Worm (Caenorhabditis elegans) whole organism, mixed stage, embryonic: ENCODE results near the gene F53B7.7.
A peak's percentile ranks its signal among the peaks of the same experiment; 100 is the strongest.

Experiments used
- M03D4.4 ChIP-seq: sonication (generic microtip); optimal IDR thresholded peaks from 2 replicates; lab custom pipeline; 2017; ENCODE audit warnings: mild to moderate bottlenecking, missing genetic modification characterization, missing compliant biosample characterization
- bed-3 ChIP-seq: fragments of 200-800 bp; sonication (Bioruptor generic); optimal IDR thresholded peaks from 3 replicates; lab custom pipeline; 2018; ENCODE audit warnings: mild to moderate bottlenecking, missing genetic modification characterization, moderate library complexity, missing compliant biosample characterization
- blmp-1 ChIP-seq: fragments of 150-350 bp; optimal IDR thresholded peaks from 2 replicates; lab custom pipeline; 2014; ENCODE audit warnings: missing biosample characterization, missing genetic modification characterization
- ceh-39 ChIP-seq: fragments of 150-350 bp; optimal IDR thresholded peaks from 2 replicates; lab custom pipeline; 2014; ENCODE audit warnings: missing biosample characterization, missing genetic modification characterization
- ceh-83 ChIP-seq: fragments of 200-800 bp; sonication (Bioruptor generic); optimal IDR thresholded peaks from 2 replicates; lab custom pipeline; 2018; ENCODE audit warnings: mild to moderate bottlenecking, missing genetic modification characterization, missing compliant biosample characterization
- ces-1 ChIP-seq: fragments of 150-350 bp; optimal IDR thresholded peaks from 2 replicates; lab custom pipeline; 2014; ENCODE audit warnings: missing biosample characterization, missing genetic modification reagents, missing genetic modification characterization
- drap-1 ChIP-seq: fragments of 200-800 bp; sonication (Bioruptor generic); optimal IDR thresholded peaks from 3 replicates; lab custom pipeline; 2018; ENCODE audit warnings: mild to moderate bottlenecking, missing genetic modification characterization, missing compliant biosample characterization
- elt-1 ChIP-seq: sonication (generic microtip); optimal IDR thresholded peaks from 2 replicates; lab custom pipeline; 2017; ENCODE audit warnings: missing genetic modification characterization, mild to moderate bottlenecking, missing compliant biosample characterization, antibody characterized with exemption, moderate library complexity, borderline replicate concordance; ENCODE audit not compliant: insufficient read depth
- elt-3 ChIP-seq: fragments of 150-350 bp; optimal IDR thresholded peaks from 2 replicates; lab custom pipeline; 2014; ENCODE audit warnings: missing biosample characterization, missing genetic modification characterization
- flh-1 ChIP-seq: fragments of 200-800 bp; sonication (Bioruptor generic); optimal IDR thresholded peaks from 2 replicates; lab custom pipeline; 2018; ENCODE audit warnings: mild to moderate bottlenecking, missing genetic modification characterization, moderate library complexity, missing compliant biosample characterization
- ham-2 ChIP-seq: fragments of 200-800 bp; sonication (Bioruptor generic); optimal IDR thresholded peaks from 2 replicates; lab custom pipeline; 2018; ENCODE audit warnings: mild to moderate bottlenecking, missing genetic modification characterization, missing compliant biosample characterization
- hlh-1 ChIP-seq: fragments of 150-350 bp; optimal IDR thresholded peaks from 2 replicates; lab custom pipeline; 2014; ENCODE audit warnings: missing biosample characterization, missing genetic modification reagents, missing genetic modification characterization
- lin-13 ChIP-seq: fragments of 150-350 bp; optimal IDR thresholded peaks from 2 replicates; lab custom pipeline; 2014; ENCODE audit warnings: missing biosample characterization, missing genetic modification characterization
- lin-32 ChIP-seq: fragments of 200-800 bp; sonication (Bioruptor generic); optimal IDR thresholded peaks from 2 replicates; lab custom pipeline; 2018; ENCODE audit warnings: mild to moderate bottlenecking, missing genetic modification characterization, missing compliant biosample characterization
- mab-5 ChIP-seq: fragments of 150-350 bp; optimal IDR thresholded peaks from 2 replicates; lab custom pipeline; 2014; ENCODE audit warnings: missing biosample characterization, missing genetic modification characterization
- mep-1 ChIP-seq: fragments of 150-350 bp; optimal IDR thresholded peaks from 2 replicates; lab custom pipeline; 2017; ENCODE audit warnings: missing biosample characterization, missing genetic modification reagents, missing genetic modification characterization, inconsistent platforms
- mls-2 ChIP-seq: sonication (generic microtip); optimal IDR thresholded peaks from 2 replicates; lab custom pipeline; 2016; ENCODE audit warnings: mild to moderate bottlenecking, missing genetic modification characterization, moderate library complexity, missing compliant biosample characterization
- nhr-12 ChIP-seq: fragments of 150-350 bp; optimal IDR thresholded peaks from 2 replicates; lab custom pipeline; 2014; ENCODE audit warnings: missing biosample characterization, missing genetic modification characterization
- nhr-2 ChIP-seq: fragments of 150-350 bp; optimal IDR thresholded peaks from 2 replicates; lab custom pipeline; 2014; ENCODE audit warnings: missing biosample characterization, missing genetic modification characterization
- nhr-237 ChIP-seq: fragments of 150-350 bp; optimal IDR thresholded peaks from 2 replicates; lab custom pipeline; 2014; ENCODE audit warnings: missing biosample characterization, missing genetic modification characterization
- nhr-28 ChIP-seq: fragments of 150-350 bp; optimal IDR thresholded peaks from 2 replicates; lab custom pipeline; 2014; ENCODE audit warnings: missing biosample characterization, missing genetic modification characterization
- nhr-76 ChIP-seq: sonication (generic microtip); optimal IDR thresholded peaks from 2 replicates; lab custom pipeline; 2017; ENCODE audit warnings: missing biosample characterization, missing genetic modification characterization
- pha-4 ChIP-seq: fragments of 150-350 bp; optimal IDR thresholded peaks from 2 replicates; lab custom pipeline; 2018; ENCODE audit warnings: missing biosample characterization, missing genetic modification reagents, missing genetic modification characterization
- sem-2 ChIP-seq: fragments of 200-800 bp; sonication (Bioruptor generic); optimal IDR thresholded peaks from 2 replicates; lab custom pipeline; 2018; ENCODE audit warnings: mild to moderate bottlenecking, missing genetic modification characterization, missing compliant biosample characterization
- snpc-4 ChIP-seq: fragments of 150-350 bp; optimal IDR thresholded peaks from 2 replicates; lab custom pipeline; 2014; ENCODE audit warnings: missing biosample characterization, missing genetic modification characterization
- sptf-1 ChIP-seq: sonication (generic microtip); optimal IDR thresholded peaks from 2 replicates; lab custom pipeline; 2017; ENCODE audit warnings: mild to moderate bottlenecking, missing genetic modification characterization, moderate library complexity, missing compliant biosample characterization
- tbx-8 ChIP-seq: fragments of 200-800 bp; sonication (Bioruptor generic); optimal IDR thresholded peaks from 2 replicates; lab custom pipeline; 2018; ENCODE audit warnings: mild to moderate bottlenecking, missing genetic modification characterization, moderate library complexity, missing compliant biosample characterization
- unc-120 ChIP-seq: sonication (generic microtip); optimal IDR thresholded peaks from 2 replicates; lab custom pipeline; 2017; ENCODE audit warnings: missing genetic modification characterization, missing compliant biosample characterization; ENCODE audit not compliant: poor library complexity, severe bottlenecking
- unc-39 ChIP-seq: fragments of 150-350 bp; optimal IDR thresholded peaks from 2 replicates; lab custom pipeline; 2014; ENCODE audit warnings: missing biosample characterization, missing genetic modification characterization
- unc-62 ChIP-seq: fragments of 150-350 bp; optimal IDR thresholded peaks from 2 replicates; lab custom pipeline; 2014; ENCODE audit warnings: missing biosample characterization, missing genetic modification reagents, missing genetic modification characterization
- zip-8 ChIP-seq: fragments of 150-350 bp; optimal IDR thresholded peaks from 2 replicates; lab custom pipeline; 2014; ENCODE audit warnings: missing biosample characterization, missing genetic modification characterization
- ztf-11 ChIP-seq: fragments of 150-350 bp; optimal IDR thresholded peaks from 2 replicates; lab custom pipeline; 2014; ENCODE audit warnings: missing biosample characterization, missing genetic modification characterization

F53B7.7 gene

DNA sequence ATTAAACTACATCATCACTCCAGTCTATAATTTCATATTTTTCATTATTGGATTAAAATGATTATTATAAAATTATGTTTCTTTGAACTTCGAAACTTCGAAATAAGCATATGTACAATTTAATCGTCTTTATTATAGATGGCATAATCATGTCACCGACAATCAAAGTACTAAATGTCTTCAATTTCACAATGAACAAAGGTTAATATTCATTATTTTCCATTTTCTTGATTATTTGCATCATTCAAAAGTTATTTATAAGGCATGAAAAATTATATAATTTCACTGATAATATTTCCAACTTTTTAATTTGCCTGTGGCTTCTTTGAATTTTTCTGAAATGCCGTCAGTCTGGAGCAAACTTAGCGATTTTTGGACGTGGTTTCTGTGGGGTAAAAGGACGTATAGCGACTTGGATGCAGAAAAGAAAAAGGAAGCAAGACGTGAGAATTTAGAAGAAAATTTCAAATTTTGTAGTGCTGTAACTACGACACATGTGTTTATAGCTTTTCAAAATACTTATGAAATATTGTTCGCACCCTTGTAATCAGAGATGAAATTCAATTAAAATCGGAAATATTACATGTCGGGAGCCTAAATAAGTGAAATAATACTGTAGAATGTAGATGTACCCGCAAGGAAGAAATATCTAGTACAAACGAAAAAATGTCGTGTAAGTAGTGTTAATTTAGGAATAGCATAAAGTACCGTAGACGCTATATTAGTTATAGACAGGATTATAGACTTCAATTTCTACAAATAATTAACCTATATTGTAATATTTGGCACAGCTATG is 43.0 kb upstream of the F53B7.7 start, which contains the start of gene F17C11.13:
Gene F17C11.13 (plus strand): TSS at position 243 of the 796 bp plus-strand sequence.
- no peak for TF ChIP-seq unc-120 (tag; lab: Kevin White, UChicago)
- TF ChIP-seq mab-5 (tag; lab: Kevin White, UChicago) = no peak
- TF ChIP-seq ztf-11 (tag; lab: Kevin White, UChicago) = no peak
- TF ChIP-seq pha-4 (tag; lab: Kevin White, UChicago) = no peak
- no peak for TF ChIP-seq blmp-1 (tag; lab: Kevin White, UChicago)
- TF ChIP-seq nhr-76 (tag; lab: Kevin White, UChicago) = no peak
- no peak for TF ChIP-seq nhr-28 (tag; lab: Kevin White, UChicago)
- no peak for TF ChIP-seq elt-3
- TF ChIP-seq M03D4.4 (tag; lab: Kevin White, UChicago) = no peak
- no peak for TF ChIP-seq lin-13 (tag; lab: Kevin White, UChicago)
- TF ChIP-seq snpc-4 (tag; lab: Kevin White, UChicago) = no peak

DNA sequence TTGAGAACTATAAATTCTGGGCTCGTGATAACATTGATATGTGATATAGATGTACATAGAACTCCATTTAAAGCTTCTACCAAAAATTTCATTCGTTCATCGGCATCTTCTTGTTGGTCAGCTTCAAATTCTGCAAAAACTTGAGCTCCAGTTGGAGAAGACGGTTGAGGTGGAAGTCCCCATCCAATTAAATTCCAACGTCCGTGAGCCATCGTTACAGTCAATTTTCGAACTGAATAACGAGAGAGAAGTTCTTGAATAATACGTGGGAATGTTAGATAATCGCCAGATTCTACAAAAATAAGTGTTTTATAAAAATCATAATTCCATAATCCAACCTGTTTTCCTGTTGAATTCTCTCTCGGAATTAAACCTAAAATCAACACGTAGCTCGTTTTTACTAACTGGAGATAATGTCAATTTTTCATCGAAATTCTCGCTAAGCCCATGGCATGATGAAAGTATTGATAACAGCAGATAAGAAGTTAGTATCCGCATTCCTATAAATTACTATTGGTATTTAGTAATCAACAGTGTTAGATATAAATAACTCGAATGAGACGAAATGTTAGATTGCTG is 40.5 kb upstream of the F53B7.7 start, which contains the start of gene pigt-1:
Gene pigt-1 (minus strand): TSS at position 500 of the 579 bp plus-strand sequence.
- no peak for TF ChIP-seq hlh-1 (tag; lab: Kevin White, UChicago)
- TF ChIP-seq pha-4 (tag; lab: Kevin White, UChicago) = no peak
- no peak for TF ChIP-seq nhr-2 (tag; lab: Kevin White, UChicago)
- no peak for TF ChIP-seq blmp-1 (tag; lab: Kevin White, UChicago)
- TF ChIP-seq M03D4.4 (tag; lab: Kevin White, UChicago) = no peak
- no peak for TF ChIP-seq flh-1 (GFP tag; lab: Kevin White, UChicago)
- TF ChIP-seq lin-32 = no peak
- TF ChIP-seq tbx-8 (GFP tag; lab: Kevin White, UChicago) = no peak
- no peak for TF ChIP-seq ces-1 (GFP tag; lab: Kevin White, UChicago)
- no peak for TF ChIP-seq elt-1
- TF ChIP-seq unc-39 (tag; lab: Kevin White, UChicago) = no peak
- no peak for TF ChIP-seq drap-1
- no peak for TF ChIP-seq sem-2 (GFP tag; lab: Kevin White, UChicago)
- TF ChIP-seq, all 35 proteins: peak for 0

DNA sequence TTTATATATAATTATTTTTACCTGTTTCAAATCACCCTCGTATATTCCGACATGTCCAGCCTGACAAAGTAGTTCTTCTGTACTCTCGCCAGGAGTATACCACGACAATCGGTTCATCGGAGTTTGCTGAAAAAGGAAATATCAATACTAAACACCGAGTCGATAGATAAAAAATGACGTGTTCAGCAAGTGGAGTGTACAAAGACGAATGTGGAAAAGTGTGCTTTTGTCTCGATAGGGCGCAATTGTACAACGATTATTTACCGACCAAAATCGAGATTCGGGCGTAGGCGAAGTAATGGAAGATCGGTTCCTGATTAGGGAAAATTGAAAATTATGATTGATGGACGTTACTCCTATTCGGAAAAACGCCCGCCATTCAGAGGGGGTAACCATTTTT is 38.4 kb upstream of the F53B7.7 start, which contains the start of gene vps-36:
Gene vps-36 (minus strand): TSS at position 126 of the 400 bp plus-strand sequence.
- no peak for TF ChIP-seq nhr-76 (tag; lab: Kevin White, UChicago)
- no peak for TF ChIP-seq zip-8 (tag; lab: Kevin White, UChicago)
- TF ChIP-seq ceh-39 (tag; lab: Kevin White, UChicago) = no peak
- TF ChIP-seq snpc-4 (tag; lab: Kevin White, UChicago) = no peak
- TF ChIP-seq mls-2 (tag; lab: Kevin White, UChicago) = no peak
- TF ChIP-seq pha-4 (tag; lab: Kevin White, UChicago) = no peak
- no peak for TF ChIP-seq tbx-8 (GFP tag; lab: Kevin White, UChicago)
- TF ChIP-seq blmp-1 (tag; lab: Kevin White, UChicago) = no peak
- no peak for TF ChIP-seq ham-2
- TF ChIP-seq sptf-1 (tag; lab: Kevin White, UChicago) = no peak
- TF ChIP-seq elt-3 = no peak
- no peak for TF ChIP-seq ceh-83 (GFP tag; lab: Kevin White, UChicago)
- no peak for TF ChIP-seq nhr-237 (tag; lab: Kevin White, UChicago)
- no peak for TF ChIP-seq mep-1 (tag; lab: Kevin White, UChicago)
- TF ChIP-seq lin-13 (tag; lab: Kevin White, UChicago) = no peak
- TF ChIP-seq bed-3 = no peak

DNA sequence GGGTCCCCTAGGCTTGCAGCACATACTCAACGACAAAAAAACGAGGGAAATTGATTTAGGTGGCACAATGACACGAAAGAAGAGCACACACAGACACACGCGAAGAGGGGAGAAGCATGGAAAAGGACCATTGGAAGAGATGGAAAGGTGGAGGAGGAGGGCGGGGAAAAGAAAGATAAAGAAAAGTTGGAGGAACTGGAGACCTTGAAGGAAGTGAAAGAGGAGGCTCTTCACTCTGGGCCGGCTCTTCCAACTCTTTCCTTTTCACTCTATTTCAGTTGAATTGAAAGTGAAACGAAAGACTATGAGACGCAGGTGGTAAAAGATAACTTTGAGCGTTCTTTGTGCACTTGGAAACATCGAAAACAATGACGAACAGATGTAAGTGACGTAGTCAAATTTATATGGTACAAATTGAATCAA is 37.4 kb upstream of the F53B7.7 start:
- no peak for TF ChIP-seq nhr-12 (tag; lab: Kevin White, UChicago)
- TF ChIP-seq M03D4.4 (tag; lab: Kevin White, UChicago) = no peak
- TF ChIP-seq ceh-39 (tag; lab: Kevin White, UChicago) = no peak
- no peak for TF ChIP-seq sem-2 (GFP tag; lab: Kevin White, UChicago)
- TF ChIP-seq unc-120 (tag; lab: Kevin White, UChicago) = peak; percentile 88
- no peak for TF ChIP-seq unc-62 (GFP tag; lab: Kevin White, UChicago)
- TF ChIP-seq mls-2 (tag; lab: Kevin White, UChicago) = peak; percentile 24
- no peak for TF ChIP-seq pha-4 (tag; lab: Kevin White, UChicago)
- TF ChIP-seq snpc-4 (tag; lab: Kevin White, UChicago) = no peak
- TF ChIP-seq drap-1 = peak; percentile 43
- peak; percentile 80 for TF ChIP-seq ces-1 (GFP tag; lab: Kevin White, UChicago)
- TF ChIP-seq nhr-237 (tag; lab: Kevin White, UChicago) = no peak
- TF ChIP-seq blmp-1 (tag; lab: Kevin White, UChicago) = no peak
- no peak for TF ChIP-seq nhr-2 (tag; lab: Kevin White, UChicago)
- no peak for TF ChIP-seq hlh-1 (tag; lab: Kevin White, UChicago)
- no peak for TF ChIP-seq mab-5 (tag; lab: Kevin White, UChicago)
- no peak for TF ChIP-seq zip-8 (tag; lab: Kevin White, UChicago)
- no peak for TF ChIP-seq ceh-83 (GFP tag; lab: Kevin White, UChicago)
- TF ChIP-seq nhr-28 (tag; lab: Kevin White, UChicago) = no peak
- TF ChIP-seq sptf-1 (tag; lab: Kevin White, UChicago) = peak; percentile 26
- TF ChIP-seq unc-39 (tag; lab: Kevin White, UChicago) = no peak
